Worm (Caenorhabditis elegans) whole organism, late embryonic: Measurements from ENCODE around the gene cki-1.

Experiments used
- C08G9.2 ChIP-seq: sonication (generic microtip); optimal IDR thresholded peaks from 2 replicates; lab custom pipeline; 2016; ENCODE audit warnings: mild to moderate bottlenecking, missing genetic modification characterization, moderate library complexity, missing compliant biosample characterization
- C38D4.7 ChIP-seq: fragments of 200-800 bp; sonication (Bioruptor generic); optimal IDR thresholded peaks from 2 replicates; lab custom pipeline; 2018; ENCODE audit warnings: mild to moderate bottlenecking, missing genetic modification characterization, moderate library complexity, missing compliant biosample characterization
- K02D7.2 ChIP-seq: sonication (generic microtip); optimal IDR thresholded peaks from 2 replicates; lab custom pipeline; 2017; ENCODE audit warnings: mild to moderate bottlenecking, missing genetic modification characterization, missing compliant biosample characterization
- K09A11.1 ChIP-seq: sonication (generic microtip); optimal IDR thresholded peaks from 2 replicates; lab custom pipeline; 2017; ENCODE audit warnings: antibody characterized with exemption, mild to moderate bottlenecking, missing genetic modification characterization, missing compliant biosample characterization; ENCODE audit not compliant: insufficient read depth
- Y22D7AL.16 ChIP-seq: sonication (generic microtip); optimal IDR thresholded peaks from 2 replicates; lab custom pipeline; 2016; ENCODE audit warnings: missing genetic modification characterization, missing compliant biosample characterization
- ahr-1 ChIP-seq: sonication (generic microtip); optimal IDR thresholded peaks from 2 replicates; lab custom pipeline; 2016; ENCODE audit warnings: missing genetic modification characterization, missing compliant biosample characterization
- ama-1 ChIP-seq: fragments of 150-350 bp; optimal IDR thresholded peaks from 2 replicates; lab custom pipeline; 2014
- ceh-14 ChIP-seq: sonication (generic microtip); optimal IDR thresholded peaks from 2 replicates; lab custom pipeline; 2016; ENCODE audit warnings: missing genotype, missing genetic modification characterization, missing compliant biosample characterization
- ceh-18 ChIP-seq: sonication (generic microtip); optimal IDR thresholded peaks from 2 replicates; lab custom pipeline; 2016; ENCODE audit warnings: missing genetic modification characterization, missing compliant biosample characterization
- ceh-2 ChIP-seq: sonication (generic microtip); optimal IDR thresholded peaks from 2 replicates; lab custom pipeline; 2016; ENCODE audit warnings: missing genotype, missing genetic modification characterization, missing compliant biosample characterization
- ceh-22 ChIP-seq: sonication (generic microtip); optimal IDR thresholded peaks from 2 replicates; lab custom pipeline; 2017; ENCODE audit warnings: missing biosample characterization, missing genetic modification characterization
- ceh-48 ChIP-seq: sonication (generic microtip); optimal IDR thresholded peaks from 2 replicates; lab custom pipeline; 2016; ENCODE audit warnings: missing genetic modification characterization, inconsistent platforms, missing compliant biosample characterization
- ceh-6 ChIP-seq: fragments of 200-800 bp; sonication (Bioruptor generic); optimal IDR thresholded peaks from 2 replicates; lab custom pipeline; 2018; ENCODE audit warnings: mild to moderate bottlenecking, missing genetic modification characterization, missing compliant biosample characterization
- che-1 ChIP-seq: sonication (generic microtip); optimal IDR thresholded peaks from 2 replicates; lab custom pipeline; 2016; ENCODE audit warnings: mild to moderate bottlenecking, missing genetic modification characterization, missing compliant biosample characterization
- dve-1 ChIP-seq: sonication (generic microtip); optimal IDR thresholded peaks from 2 replicates; lab custom pipeline; 2017; ENCODE audit warnings: antibody characterized with exemption, mild to moderate bottlenecking, missing genetic modification characterization, missing compliant biosample characterization
- elt-2 ChIP-seq: sonication (generic microtip); optimal IDR thresholded peaks from 2 replicates; lab custom pipeline; 2016; ENCODE audit warnings: missing genetic modification reagents, missing genetic modification characterization, missing compliant biosample characterization
- ets-4 ChIP-seq: sonication (generic microtip); optimal IDR thresholded peaks from 2 replicates; lab custom pipeline; 2016; ENCODE audit warnings: missing genetic modification characterization, missing compliant biosample characterization
- eyg-1 ChIP-seq: sonication (generic microtip); optimal IDR thresholded peaks from 2 replicates; lab custom pipeline; 2016; ENCODE audit warnings: missing genotype, missing genetic modification characterization, missing compliant biosample characterization
- fax-1 ChIP-seq: sonication (generic microtip); optimal IDR thresholded peaks from 2 replicates; lab custom pipeline; 2016; ENCODE audit warnings: missing genotype, missing genetic modification characterization, missing compliant biosample characterization
- fkh-10 ChIP-seq: fragments of 150-350 bp; optimal IDR thresholded peaks from 2 replicates; lab custom pipeline; 2014; ENCODE audit warnings: missing biosample characterization, missing genetic modification reagents, missing genetic modification characterization
- fkh-6 ChIP-seq: sonication (generic microtip); optimal IDR thresholded peaks from 2 replicates; lab custom pipeline; 2016; ENCODE audit warnings: missing genetic modification characterization, missing compliant biosample characterization
- hlh-15 ChIP-seq: sonication (generic microtip); optimal IDR thresholded peaks from 2 replicates; lab custom pipeline; 2016; ENCODE audit warnings: missing genetic modification characterization, missing compliant biosample characterization
- hlh-30 ChIP-seq: sonication (generic microtip); optimal IDR thresholded peaks from 2 replicates; lab custom pipeline; 2017; ENCODE audit warnings: antibody characterized with exemption, missing genetic modification characterization, missing compliant biosample characterization; ENCODE audit not compliant: insufficient read depth
- lin-11 ChIP-seq: fragments of 200-800 bp; sonication (Bioruptor generic); optimal IDR thresholded peaks from 2 replicates; lab custom pipeline; 2018; ENCODE audit warnings: mild to moderate bottlenecking, missing genetic modification characterization, missing compliant biosample characterization
- mec-3 ChIP-seq: sonication (generic microtip); optimal IDR thresholded peaks from 2 replicates; lab custom pipeline; 2016; ENCODE audit warnings: borderline replicate concordance, missing genetic modification characterization, missing compliant biosample characterization
- nhr-232 ChIP-seq: sonication (generic microtip); optimal IDR thresholded peaks from 2 replicates; lab custom pipeline; 2016; ENCODE audit warnings: missing genetic modification characterization, missing compliant biosample characterization
- pat-9 ChIP-seq: fragments of 200-800 bp; sonication (Bioruptor generic); optimal IDR thresholded peaks from 2 replicates; lab custom pipeline; 2018; ENCODE audit warnings: mild to moderate bottlenecking, missing genetic modification characterization, moderate library complexity, missing compliant biosample characterization
- pax-1 ChIP-seq: fragments of 150-350 bp; optimal IDR thresholded peaks from 2 replicates; lab custom pipeline; 2014; ENCODE audit warnings: missing biosample characterization, missing genetic modification characterization
- pha-2 ChIP-seq: sonication (generic microtip); optimal IDR thresholded peaks from 2 replicates; lab custom pipeline; 2017; ENCODE audit warnings: mild to moderate bottlenecking, missing genetic modification characterization, missing compliant biosample characterization
- pha-4 ChIP-seq: fragments of 150-350 bp; optimal IDR thresholded peaks from 2 replicates; lab custom pipeline; 2018; ENCODE audit warnings: missing biosample characterization, missing genetic modification reagents, missing genetic modification characterization
- pqm-1 ChIP-seq: sonication (generic microtip); optimal IDR thresholded peaks from 2 replicates; lab custom pipeline; 2016; ENCODE audit warnings: missing genetic modification characterization, missing compliant biosample characterization
- ref-2 ChIP-seq: sonication (generic microtip); optimal IDR thresholded peaks from 2 replicates; lab custom pipeline; 2016; ENCODE audit warnings: missing genetic modification characterization, missing compliant biosample characterization
- rnt-1 ChIP-seq: sonication (generic microtip); optimal IDR thresholded peaks from 2 replicates; lab custom pipeline; 2016; ENCODE audit warnings: missing genetic modification characterization, missing compliant biosample characterization
- sdc-2 ChIP-seq: sonication (generic microtip); optimal IDR thresholded peaks from 2 replicates; lab custom pipeline; 2016; ENCODE audit warnings: missing genotype, missing genetic modification characterization, missing compliant biosample characterization
- sox-2 ChIP-seq: fragments of 200-800 bp; sonication (Bioruptor generic); IDR thresholded peaks from 2 replicates; pipeline ENCODE4 v1.3.6; 2022; ENCODE audit warnings: missing genetic modification reagents, missing genetic modification characterization, missing compliant biosample characterization
- syd-9 ChIP-seq: sonication (generic microtip); optimal IDR thresholded peaks from 2 replicates; lab custom pipeline; 2016; ENCODE audit warnings: mild to moderate bottlenecking, missing genetic modification characterization, moderate library complexity, missing compliant biosample characterization
- tbx-2 ChIP-seq: sonication (generic microtip); optimal IDR thresholded peaks from 2 replicates; lab custom pipeline; 2016; ENCODE audit warnings: missing genetic modification characterization, missing compliant biosample characterization
- tbx-7 ChIP-seq: sonication (generic microtip); optimal IDR thresholded peaks from 2 replicates; lab custom pipeline; 2016; ENCODE audit warnings: missing genotype, missing genetic modification characterization, missing compliant biosample characterization
- ttx-3 ChIP-seq: sonication (generic microtip); optimal IDR thresholded peaks from 2 replicates; lab custom pipeline; 2016; ENCODE audit warnings: missing genetic modification reagents, missing genetic modification characterization, missing compliant biosample characterization
- unc-3 ChIP-seq, 2 experiments: fragments of 200-800 bp in 1 of 2; sonication (Bioruptor generic) in 1 of 2; sonication (generic microtip) in 1 of 2; conservative IDR thresholded peaks in 1 of 2; optimal IDR thresholded peaks in 1 of 2; 2 replicates each; pipeline versions ENCODE4 v1.3.6 to Lab custom; 2016 to 2022; ENCODE audit warnings: missing compliant biosample characterization in 2 of 2, missing genetic modification characterization in 2 of 2, missing genetic modification reagents in 1 of 2
- unc-55 ChIP-seq: sonication (generic microtip); optimal IDR thresholded peaks from 2 replicates; lab custom pipeline; 2017; ENCODE audit warnings: missing biosample characterization, missing genetic modification reagents, missing genetic modification characterization
- zip-5 ChIP-seq: sonication (generic microtip); optimal IDR thresholded peaks from 2 replicates; lab custom pipeline; 2016; ENCODE audit warnings: missing genetic modification characterization, missing compliant biosample characterization

Gene cki-1

ce11 chrII:7845571-7846236 is 34.7 kb downstream of the cki-1 start, which contains the start of gene T09A5.4:
Gene T09A5.4 (plus strand): TSS chrII:7846186.
- TF ChIP-seq mec-3 (tag; lab: Kevin White, UChicago) = no peak
- TF ChIP-seq ahr-1 (tag; lab: Kevin White, UChicago) = no peak
- no peak for TF ChIP-seq K02D7.2 (tag; lab: Kevin White, UChicago)
- no peak for TF ChIP-seq pha-4
- TF ChIP-seq ref-2 (tag; lab: Kevin White, UChicago) = no peak
- no peak for TF ChIP-seq ama-1 (lab: Kevin White, UChicago)
- TF ChIP-seq eyg-1 (tag; lab: Kevin White, UChicago) = no peak
- TF ChIP-seq nhr-232 (tag; lab: Kevin White, UChicago) = no peak
- no peak for TF ChIP-seq pha-2
- no peak for TF ChIP-seq K09A11.1 (tag; lab: Kevin White, UChicago)
- no peak for TF ChIP-seq hlh-15 (tag; lab: Kevin White, UChicago)
- no peak for TF ChIP-seq unc-3 (GFP tag; conservative IDR thresholded peaks at IDR 0.05; lab: Robert Waterston, UW)
- TF ChIP-seq unc-3 (tag; optimal IDR thresholded peaks at IDR 0.05; lab: Kevin White, UChicago) = no peak
- TF ChIP-seq unc-55 (GFP tag; lab: Kevin White, UChicago) = no peak
- no peak for TF ChIP-seq che-1 (tag; lab: Kevin White, UChicago)
- TF ChIP-seq elt-2 (tag; lab: Kevin White, UChicago) = no peak
- no peak for TF ChIP-seq dve-1
- TF ChIP-seq syd-9 (tag; lab: Kevin White, UChicago) = no peak

- TF ChIP-seq ahr-1 (tag; lab: Kevin White, UChicago) (no peak), ets-4 (no peak), syd-9 (tag; lab: Kevin White, UChicago) (no peak), unc-3 (GFP tag; conservative IDR thresholded peaks at IDR 0.05; lab: Robert Waterston, UW) (no peak), unc-3 (tag; optimal IDR thresholded peaks at IDR 0.05; lab: Kevin White, UChicago) (no peak), lin-11 (no peak), tbx-2 (tag; lab: Kevin White, UChicago) (no peak), tbx-7 (tag; lab: Kevin White, UChicago) (no peak), eyg-1 (tag; lab: Kevin White, UChicago) (no peak), fkh-10 (no peak), C38D4.7 (GFP tag; lab: Kevin White, UChicago) (no peak), pqm-1 (no peak), sox-2 (GFP tag; lab: Robert Waterston, UW) (no peak), unc-55 (GFP tag; lab: Kevin White, UChicago) (no peak), ceh-6 (GFP tag; lab: Kevin White, UChicago) (no peak), ceh-22 (no peak)
Observed at ce11 chrII:7849697-7850096, 38.7 kb downstream of the cki-1 start, which contains the start of gene acr-7. Gene acr-7 (minus strand): TSS chrII:7849797.

ce11 chrII:7850575-7850974 is 39.5 kb downstream of the cki-1 start:
- TF ChIP-seq sdc-2 (tag; lab: Kevin White, UChicago) = no peak
- TF ChIP-seq Y22D7AL.16 (tag; lab: Kevin White, UChicago) = no peak
- no peak for TF ChIP-seq K02D7.2 (tag; lab: Kevin White, UChicago)
- peak; percentile 7 for TF ChIP-seq rnt-1 (tag; lab: Kevin White, UChicago)
- no peak for TF ChIP-seq ceh-48 (tag; lab: Kevin White, UChicago)

- TF ChIP-seq ceh-14 (tag; lab: Kevin White, UChicago) (peak; percentile 3), C08G9.2 (tag; lab: Kevin White, UChicago) (no peak)
- TF ChIP-seq, all 69 proteins: peak for 1
Observed at ce11 chrII:7851480-7851879, 40.4 kb downstream of the cki-1 start.

- TF ChIP-seq pha-4 (no peak), ceh-18 (no peak), fkh-6 (tag; lab: Kevin White, UChicago) (no peak), ceh-2 (tag; lab: Kevin White, UChicago) (no peak), ttx-3 (tag; lab: Kevin White, UChicago) (no peak), hlh-30 (no peak), pat-9 (no peak), che-1 (tag; lab: Kevin White, UChicago) (no peak), pax-1 (tag; lab: Kevin White, UChicago) (no peak), ets-4 (no peak), Y22D7AL.16 (tag; lab: Kevin White, UChicago) (no peak), tbx-7 (tag; lab: Kevin White, UChicago) (no peak), fkh-10 (no peak), fax-1 (no peak), C38D4.7 (GFP tag; lab: Kevin White, UChicago) (no peak), C08G9.2 (tag; lab: Kevin White, UChicago) (no peak), lin-11 (no peak), dve-1 (no peak), zip-5 (tag; lab: Kevin White, UChicago) (no peak)
Observed at ce11 chrII:7853679-7854078, 42.6 kb downstream of the cki-1 start, which contains the start of gene T09A5.5. Gene T09A5.5 (minus strand): TSS chrII:7853779.
